Fruit fly (Drosophila melanogaster): Measurements from ENCODE around the gene sob.

DNA sequence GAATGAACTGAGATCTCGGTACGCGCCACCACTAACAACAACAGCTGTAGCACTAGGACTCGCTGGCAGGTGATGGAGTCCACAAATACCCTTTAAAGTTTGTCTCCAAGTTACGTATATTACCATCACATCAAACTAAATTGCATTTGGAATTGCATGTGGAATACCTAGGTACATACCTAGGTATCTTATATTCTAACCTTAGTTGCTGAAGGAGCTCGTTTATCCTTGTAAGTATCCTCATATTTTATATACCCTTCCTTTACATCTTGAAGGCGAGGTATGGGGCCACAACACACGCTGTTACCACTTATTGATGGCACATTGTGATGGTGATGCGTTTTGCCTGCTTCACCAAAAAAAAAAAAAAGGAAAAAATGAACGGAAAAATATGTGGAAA is 13.2 kb downstream of the sob start:
- no peak for TF ChIP-seq CG7368 (GFP tag; optimal IDR thresholded peaks at IDR 0.05)
- TF ChIP-seq salr (GFP tag; optimal IDR thresholded peaks at IDR 0.05), result no peak
- no peak for TF ChIP-seq Blimp-1 (GFP tag; optimal IDR thresholded peaks at IDR 0.05)
- peak; percentile 27 for TF ChIP-seq achi (GFP tag; optimal IDR thresholded peaks at IDR 0.05)
- peak; percentile 29 for TF ChIP-seq Sox102F (GFP tag; optimal IDR thresholded peaks at IDR 0.05)
- TF ChIP-seq topi (GFP tag; optimal IDR thresholded peaks at IDR 0.05), result peak; percentile 35
- no peak for TF ChIP-seq dsx (GFP tag; optimal IDR thresholded peaks at IDR 0.05; ENCODE audit: poor library complexity, severe bottlenecking)
- no peak for TF ChIP-seq CG9139 (GFP tag; optimal IDR thresholded peaks at IDR 0.05)
- no peak for TF ChIP-seq net (GFP tag; optimal IDR thresholded peaks at IDR 0.05)
- no peak for TF ChIP-seq CG6276 (GFP tag; optimal IDR thresholded peaks at IDR 0.05)
- no peak for TF ChIP-seq fd59A (GFP tag; optimal IDR thresholded peaks at IDR 0.05)
- peak; percentile 64 for TF ChIP-seq svp (GFP tag)
